Fruit fly (Drosophila melanogaster) whole organism: Measurements from ENCODE around the gene dmrt99B.

Source experiments
- CG8478 ChIP-seq: fragments of >200 bp; optimal IDR thresholded peaks from 2 replicates; lab custom pipeline; 2018; ENCODE audit warnings: inconsistent platforms
- psq ChIP-seq: fragments of >200 bp; optimal IDR thresholded peaks from 2 replicates; lab custom pipeline; 2017

- TF ChIP-seq psq (lab: Kevin White, UChicago): no peak
- TF ChIP-seq CG8478: no peak
Observed at dm6 chr3R:29701739-29702138, 9.3 kb downstream of the dmrt99B start.
